Worm (Caenorhabditis elegans) whole organism, L4 larva: Measurements from ENCODE around the gene ceh-23.
A peak's percentile ranks its signal among the peaks of the same experiment; 100 is the strongest.

Source experiments
- D1046.2 ChIP-seq: fragments of 200-800 bp; sonication (Bioruptor generic); IDR thresholded peaks from 2 replicates; pipeline ENCODE4 v1.3.6; 2022; ENCODE audit warnings: missing genetic modification characterization, missing compliant biosample characterization
- R02D3.7 ChIP-seq: fragments of 150-350 bp; sonication (generic microtip); optimal IDR thresholded peaks from 3 replicates; lab custom pipeline; 2014; ENCODE audit warnings: missing biosample characterization, missing genetic modification characterization
- T26A8.4 ChIP-seq: fragments of 200-800 bp; sonication (Bioruptor generic); IDR thresholded peaks from 2 replicates; pipeline ENCODE4 v1.3.6; 2022; ENCODE audit warnings: missing genetic modification characterization, missing compliant biosample characterization
- Y48G9A.11 ChIP-seq: fragments of 200-800 bp; sonication (Bioruptor generic); IDR thresholded peaks from 2 replicates; pipeline ENCODE4 v1.3.6; 2022; ENCODE audit warnings: missing genetic modification reagents, missing genetic modification characterization, missing compliant biosample characterization
- ces-1 ChIP-seq: fragments of 150-350 bp; sonication (generic microtip); optimal IDR thresholded peaks from 4 replicates; lab custom pipeline; 2014; ENCODE audit warnings: missing biosample characterization, missing genetic modification reagents, missing genetic modification characterization
- cey-2 ChIP-seq: sonication (generic microtip); optimal IDR thresholded peaks from 3 replicates; lab custom pipeline; 2017; ENCODE audit warnings: missing genetic modification characterization, mild to moderate bottlenecking, missing compliant biosample characterization, antibody characterized with exemption, borderline replicate concordance; ENCODE audit not compliant: insufficient read depth
- daf-12 ChIP-seq: fragments of 150-350 bp; optimal IDR thresholded peaks from 2 replicates; lab custom pipeline; 2014; ENCODE audit warnings: missing biosample characterization, missing genetic modification reagents, missing genetic modification characterization
- dmd-6 ChIP-seq: fragments of 200-800 bp; sonication (Bioruptor generic); IDR thresholded peaks from 2 replicates; pipeline ENCODE4 v1.3.6; 2022; ENCODE audit warnings: missing genetic modification reagents, missing genetic modification characterization, missing compliant biosample characterization
- dmd-8 ChIP-seq: fragments of 200-800 bp; sonication (Bioruptor generic); IDR thresholded peaks from 2 replicates; pipeline ENCODE4 v1.3.6; 2022; ENCODE audit warnings: missing genetic modification characterization, missing compliant biosample characterization
- dve-1 ChIP-seq: sonication (generic microtip); optimal IDR thresholded peaks from 2 replicates; lab custom pipeline; 2017; ENCODE audit warnings: antibody characterized with exemption, mild to moderate bottlenecking, missing genetic modification characterization, missing compliant biosample characterization; ENCODE audit not compliant: insufficient read depth
- hlh-11 ChIP-seq: fragments of 200-800 bp; sonication (Bioruptor generic); optimal IDR thresholded peaks from 2 replicates; lab custom pipeline; 2018; ENCODE audit warnings: mild to moderate bottlenecking, missing genetic modification characterization, missing compliant biosample characterization
- lin-13 ChIP-seq: fragments of 150-350 bp; optimal IDR thresholded peaks from 2 replicates; lab custom pipeline; 2014; ENCODE audit warnings: missing biosample characterization, missing genetic modification reagents, missing genetic modification characterization
- lin-39 ChIP-seq: fragments of 150-350 bp; optimal IDR thresholded peaks from 2 replicates; lab custom pipeline; 2014; ENCODE audit warnings: missing biosample characterization, missing genetic modification reagents, missing genetic modification characterization
- lsy-2 ChIP-seq, 2 experiments: fragments of 150-350 bp in 1 of 2; sonication (generic microtip) in 1 of 2; optimal IDR thresholded peaks; 2 replicates each; lab custom pipeline; 2014 to 2017; ENCODE audit warnings: missing biosample characterization in 2 of 2, missing genetic modification characterization in 2 of 2
- mdl-1 ChIP-seq, 2 experiments: fragments of 150-350 bp in 1 of 2; sonication (generic microtip) in 1 of 2; optimal IDR thresholded peaks; 2 replicates each; lab custom pipeline; 2014 to 2017; ENCODE audit warnings: missing biosample characterization in 2 of 2, missing genetic modification characterization in 2 of 2
- mdt-29 ChIP-seq: fragments of 200-800 bp; sonication (Bioruptor generic); IDR thresholded peaks from 2 replicates; pipeline ENCODE4 v1.3.6; 2022; ENCODE audit warnings: missing genetic modification reagents, missing genetic modification characterization, missing compliant biosample characterization
- mep-1 ChIP-seq: fragments of 150-350 bp; sonication (generic microtip); optimal IDR thresholded peaks from 3 replicates; lab custom pipeline; 2014; ENCODE audit warnings: missing biosample characterization, missing genetic modification characterization
- mxl-2 ChIP-seq: fragments of 200-800 bp; sonication (Bioruptor generic); conservative IDR thresholded peaks from 2 replicates; pipeline ENCODE4 v1.3.6; 2022; ENCODE audit warnings: missing genetic modification reagents, missing genetic modification characterization, missing compliant biosample characterization
- mxl-3 ChIP-seq: fragments of 200-800 bp; sonication (Bioruptor generic); optimal IDR thresholded peaks from 2 replicates; lab custom pipeline; 2018; ENCODE audit warnings: mild to moderate bottlenecking, missing genetic modification characterization, missing compliant biosample characterization
- nhr-10 ChIP-seq: fragments of 150-350 bp; optimal IDR thresholded peaks from 2 replicates; lab custom pipeline; 2014; ENCODE audit warnings: missing biosample characterization, missing genetic modification characterization
- nhr-25 ChIP-seq: sonication (generic microtip); optimal IDR thresholded peaks from 2 replicates; lab custom pipeline; 2017; ENCODE audit warnings: missing genetic modification characterization, mild to moderate bottlenecking, missing compliant biosample characterization, antibody characterized with exemption, moderate library complexity, borderline replicate concordance; ENCODE audit not compliant: insufficient read depth
- php-3 ChIP-seq: fragments of 200-800 bp; sonication (Bioruptor generic); IDR thresholded peaks from 2 replicates; pipeline ENCODE4 v1.3.6; 2022; ENCODE audit warnings: missing genetic modification reagents, missing genetic modification characterization, missing compliant biosample characterization
- pqm-1 ChIP-seq: sonication (generic microtip); optimal IDR thresholded peaks from 2 replicates; lab custom pipeline; 2017; ENCODE audit warnings: missing biosample characterization, missing genetic modification characterization
- skn-1 ChIP-seq: fragments of 150-350 bp; optimal IDR thresholded peaks from 2 replicates; lab custom pipeline; 2014; ENCODE audit warnings: missing biosample characterization, missing genetic modification characterization
- spr-1 ChIP-seq: sonication (generic microtip); optimal IDR thresholded peaks from 2 replicates; lab custom pipeline; 2016; ENCODE audit warnings: mild to moderate bottlenecking, missing genetic modification characterization, missing compliant biosample characterization
- tag-97 ChIP-seq: fragments of 200-800 bp; sonication (Bioruptor generic); IDR thresholded peaks from 2 replicates; pipeline ENCODE4 v1.3.6; 2022; ENCODE audit warnings: missing genetic modification characterization, missing compliant biosample characterization
- zfp-2 ChIP-seq: sonication (generic microtip); optimal IDR thresholded peaks from 2 replicates; lab custom pipeline; 2016; ENCODE audit warnings: mild to moderate bottlenecking, missing genetic modification characterization, missing compliant biosample characterization
- zip-2 ChIP-seq: fragments of 150-350 bp; optimal IDR thresholded peaks from 2 replicates; lab custom pipeline; 2014; ENCODE audit warnings: missing biosample characterization, missing genetic modification characterization
- ztf-11 ChIP-seq: fragments of 150-350 bp; optimal IDR thresholded peaks from 2 replicates; lab custom pipeline; 2014; ENCODE audit warnings: missing biosample characterization, missing genetic modification characterization
- ztf-7 ChIP-seq: fragments of 150-350 bp; optimal IDR thresholded peaks from 2 replicates; lab custom pipeline; 2014; ENCODE audit warnings: missing biosample characterization, missing genetic modification characterization

Gene ceh-23

ce11 chrIII:7882900-7883299, 43.5 kb downstream of the ceh-23 start, which contains the start of gene ZK688.9:
Gene ZK688.9 (minus strand): TSS chrIII:7883000.
- TF ChIP-seq ztf-11 (tag; lab: Kevin White, UChicago), result no peak
- no peak for TF ChIP-seq lin-39 (tag; lab: Kevin White, UChicago)
- TF ChIP-seq mep-1, result no peak
- no peak for TF ChIP-seq ztf-7 (tag; lab: Kevin White, UChicago)
- no peak for TF ChIP-seq lin-13 (GFP tag; lab: Kevin White, UChicago)
- no peak for TF ChIP-seq D1046.2 (GFP tag; lab: Robert Waterston, UW)
- TF ChIP-seq cey-2, result no peak
- TF ChIP-seq zip-2, result no peak
- no peak for TF ChIP-seq tag-97 (GFP tag; lab: Robert Waterston, UW)
- no peak for TF ChIP-seq T26A8.4 (GFP tag; lab: Robert Waterston, UW)

- TF ChIP-seq mep-1 (peak; percentile 27), mxl-2 (GFP tag; lab: Robert Waterston, UW) (no peak), php-3 (GFP tag; lab: Robert Waterston, UW) (no peak), dmd-8 (GFP tag; lab: Robert Waterston, UW) (no peak), dve-1 (tag; lab: Kevin White, UChicago) (peak; percentile 3), lsy-2 (tag; optimal IDR thresholded peaks at IDR 0.05; lab: Kevin White, UChicago) (no peak), skn-1 (no peak), zip-2 (no peak)
These were observed 45.5 kb downstream of the ceh-23 start, which contains the start of gene ZK688.11 for ce11 chrIII:7884863-7885262. Gene ZK688.11 (minus strand): TSS chrIII:7884963.

ce11 chrIII:7889036-7889435, 49.6 kb downstream of the ceh-23 start:
- TF ChIP-seq R02D3.7 (tag; lab: Kevin White, UChicago) (no peak), pqm-1 (tag; lab: Kevin White, UChicago) (no peak), mdl-1 (tag; optimal IDR thresholded peaks at IDR 0.05; lab: Kevin White, UChicago) (no peak), mdt-29 (GFP tag; lab: Robert Waterston, UW) (no peak), ces-1 (GFP tag; lab: Kevin White, UChicago) (no peak), zfp-2 (tag; lab: Kevin White, UChicago) (no peak), daf-12 (tag; lab: Kevin White, UChicago) (no peak), hlh-11 (no peak), mxl-3 (no peak), nhr-10 (tag; lab: Kevin White, UChicago) (no peak), dmd-6 (no peak), nhr-25 (tag; lab: Kevin White, UChicago) (no peak), Y48G9A.11 (no peak), spr-1 (tag; lab: Kevin White, UChicago) (no peak)
